Fruit fly (Drosophila melanogaster) whole organism, embryonic: ENCODE results near the gene CG12253.

ENCODE experiments used
- ATbp ChIP-seq: fragments of 200-800 bp; sonication (Bioruptor generic); optimal IDR thresholded peaks from 2 replicates; lab custom pipeline; 2017; ENCODE audit warnings: missing biosample characterization, mild to moderate bottlenecking, missing genetic modification characterization, missing genetic modification reagents
- B-H1 ChIP-seq: fragments of 200-800 bp; sonication (Bioruptor generic); IDR thresholded peaks from 3 replicates; pipeline ENCODE4 v1.3.6; 2022; ENCODE audit warnings: missing biosample characterization, missing genetic modification characterization
- B-H2 ChIP-seq: fragments of 200-800 bp; sonication (Bioruptor generic); optimal IDR thresholded peaks from 2 replicates; lab custom pipeline; 2018; ENCODE audit warnings: missing biosample characterization, mild to moderate bottlenecking, missing genetic modification characterization
- Bteb2 ChIP-seq: fragments of 200-800 bp; sonication (Bioruptor generic); optimal IDR thresholded peaks from 2 replicates; lab custom pipeline; 2016; ENCODE audit warnings: missing biosample characterization, missing genetic modification characterization
- CG10147 ChIP-seq: fragments of 200-800 bp; sonication (Bioruptor generic); optimal IDR thresholded peaks from 2 replicates; lab custom pipeline; 2019; ENCODE audit warnings: missing biosample characterization, mild to moderate bottlenecking, missing genetic modification characterization, moderate library complexity
- CG1024 ChIP-seq: fragments of 200-800 bp; sonication (Bioruptor generic); IDR thresholded peaks from 2 replicates; pipeline ENCODE4 v1.3.6; 2022; ENCODE audit warnings: missing biosample characterization, missing genetic modification characterization
- CG10565 ChIP-seq: fragments of 200-800 bp; sonication (Bioruptor generic); optimal IDR thresholded peaks from 3 replicates; lab custom pipeline; 2016; ENCODE audit warnings: missing biosample characterization, mild to moderate bottlenecking, missing genetic modification characterization
- CG11247 ChIP-seq: fragments of 200-800 bp; sonication (Bioruptor generic); IDR thresholded peaks from 2 replicates; pipeline ENCODE4 v1.3.6; 2022; ENCODE audit warnings: missing biosample characterization, missing genetic modification characterization
- CG11696 ChIP-seq: fragments of 200-800 bp; sonication (Bioruptor generic); IDR thresholded peaks from 2 replicates; pipeline ENCODE4 v1.3.6; 2022; ENCODE audit warnings: missing biosample characterization, missing genetic modification characterization
- CG12071 ChIP-seq: fragments of 200-800 bp; sonication (Bioruptor generic); optimal IDR thresholded peaks from 3 replicates; lab custom pipeline; 2018; ENCODE audit warnings: missing biosample characterization, mild to moderate bottlenecking, missing genetic modification characterization
- CG12236 ChIP-seq: fragments of 200-800 bp; sonication (Bioruptor generic); optimal IDR thresholded peaks from 2 replicates; lab custom pipeline; 2016; ENCODE audit warnings: missing biosample characterization, missing genetic modification characterization
- CG12299 ChIP-seq: fragments of 200-800 bp; sonication (Bioruptor generic); optimal IDR thresholded peaks from 2 replicates; lab custom pipeline; 2018; ENCODE audit warnings: missing biosample characterization, mild to moderate bottlenecking, missing genetic modification characterization
- CG12942 ChIP-seq: fragments of 200-800 bp; sonication (Bioruptor generic); optimal IDR thresholded peaks from 3 replicates; lab custom pipeline; 2016; ENCODE audit warnings: missing biosample characterization, missing genetic modification characterization
- CG13424 ChIP-seq: fragments of 200-800 bp; sonication (Bioruptor generic); optimal IDR thresholded peaks from 2 replicates; lab custom pipeline; 2019; ENCODE audit warnings: missing biosample characterization, mild to moderate bottlenecking, missing genetic modification characterization, moderate library complexity
- CG14441 ChIP-seq: fragments of 200-800 bp; sonication (Bioruptor generic); IDR thresholded peaks from 2 replicates; pipeline ENCODE4 v1.3.6; 2022; ENCODE audit warnings: missing biosample characterization, missing genetic modification characterization
- CG14667 ChIP-seq: fragments of 200-800 bp; sonication (Bioruptor generic); IDR thresholded peaks from 2 replicates; pipeline ENCODE4 v1.3.6; 2022; ENCODE audit warnings: missing biosample characterization, missing genetic modification characterization
- CG15011 ChIP-seq: fragments of 200-800 bp; sonication (Bioruptor generic); optimal IDR thresholded peaks from 3 replicates; lab custom pipeline; 2018; ENCODE audit warnings: missing biosample characterization, mild to moderate bottlenecking, missing genetic modification characterization
- CG1792 ChIP-seq: fragments of 200-800 bp; sonication (Bioruptor generic); optimal IDR thresholded peaks from 2 replicates; lab custom pipeline; 2016; ENCODE audit warnings: missing biosample characterization, missing genetic modification characterization
- CG18011 ChIP-seq: fragments of 200-800 bp; sonication (Bioruptor generic); optimal IDR thresholded peaks from 2 replicates; lab custom pipeline; 2017; ENCODE audit warnings: missing biosample characterization, missing genetic modification characterization, mild to moderate bottlenecking, moderate library complexity, missing genotype
- CG18262 ChIP-seq: fragments of 200-800 bp; optimal IDR thresholded peaks from 3 replicates; lab custom pipeline; 2019; ENCODE audit warnings: missing biosample characterization, mild to moderate bottlenecking, missing genetic modification characterization, moderate library complexity
- CG31388 ChIP-seq: fragments of 200-800 bp; sonication (Bioruptor generic); optimal IDR thresholded peaks from 2 replicates; lab custom pipeline; 2016; ENCODE audit warnings: missing biosample characterization, missing genetic modification characterization
- CG32772 ChIP-seq: fragments of 200-800 bp; sonication (Bioruptor generic); IDR thresholded peaks from 2 replicates; pipeline ENCODE4 v1.3.6; 2022; ENCODE audit warnings: missing biosample characterization, missing genetic modification characterization
- CG3281 ChIP-seq: fragments of 200-800 bp; sonication (Bioruptor generic); optimal IDR thresholded peaks from 3 replicates; lab custom pipeline; 2017; ENCODE audit warnings: missing biosample characterization, mild to moderate bottlenecking, missing genetic modification characterization
- CG4424 ChIP-seq: fragments of 200-800 bp; sonication (Bioruptor generic); optimal IDR thresholded peaks from 3 replicates; lab custom pipeline; 2016; ENCODE audit warnings: missing biosample characterization, missing genetic modification characterization
- CG4820 ChIP-seq: fragments of 200-800 bp; sonication (Bioruptor generic); optimal IDR thresholded peaks from 3 replicates; lab custom pipeline; 2016; ENCODE audit warnings: missing biosample characterization, missing genetic modification characterization
- CG6813 ChIP-seq: fragments of 200-800 bp; sonication (Bioruptor generic); optimal IDR thresholded peaks from 2 replicates; lab custom pipeline; 2017; ENCODE audit warnings: missing biosample characterization, missing genetic modification characterization, mild to moderate bottlenecking, moderate library complexity, missing genetic modification reagents
- CG8290 ChIP-seq, 3 experiments: fragments of 200-800 bp; sonication (Bioruptor generic); optimal IDR thresholded peaks; 2 replicates each; lab custom pipeline; 2016 to 2019; ENCODE audit warnings: missing biosample characterization in 3 of 3, missing genetic modification characterization in 3 of 3, mild to moderate bottlenecking in 2 of 3, moderate library complexity in 1 of 3
- CG8924 ChIP-seq: fragments of 200-800 bp; optimal IDR thresholded peaks from 3 replicates; lab custom pipeline; 2019; ENCODE audit warnings: missing biosample characterization, mild to moderate bottlenecking, missing genetic modification characterization, moderate library complexity
- Fer2 ChIP-seq: fragments of 200-800 bp; sonication (Bioruptor generic); optimal IDR thresholded peaks from 2 replicates; lab custom pipeline; 2018; ENCODE audit warnings: missing biosample characterization, mild to moderate bottlenecking, missing genetic modification characterization, moderate library complexity
- MTF-1 ChIP-seq: fragments of 200-800 bp; sonication (Bioruptor generic); optimal IDR thresholded peaks from 2 replicates; lab custom pipeline; 2018; ENCODE audit warnings: missing biosample characterization, mild to moderate bottlenecking, missing genetic modification characterization, borderline replicate concordance
- NC2α ChIP-seq: fragments of 200-800 bp; sonication (Bioruptor generic); optimal IDR thresholded peaks from 2 replicates; lab custom pipeline; 2016; ENCODE audit warnings: missing biosample characterization, missing genetic modification characterization
- NK7.1 ChIP-seq: fragments of 200-800 bp; sonication (Bioruptor generic); optimal IDR thresholded peaks from 3 replicates; lab custom pipeline; 2016; ENCODE audit warnings: missing biosample characterization, missing genetic modification characterization
- Nf-YB ChIP-seq: fragments of 200-800 bp; sonication (Bioruptor generic); optimal IDR thresholded peaks from 3 replicates; lab custom pipeline; 2019; ENCODE audit warnings: missing biosample characterization, mild to moderate bottlenecking, missing genetic modification characterization, moderate library complexity
- Trl ChIP-seq, 3 experiments: fragments of >200 bp in 2 of 3; fragments of 200-800 bp in 1 of 3; sonication (Bioruptor generic) in 1 of 3; optimal IDR thresholded peaks; 2 replicates in 1 of 3; 3 replicates in 2 of 3; lab custom pipeline; 2016 to 2017; ENCODE audit warnings: missing biosample characterization in 1 of 3, missing genetic modification characterization in 1 of 3
- dm ChIP-seq: fragments of 200-800 bp; sonication (Bioruptor generic); optimal IDR thresholded peaks from 3 replicates; lab custom pipeline; 2016; ENCODE audit warnings: missing biosample characterization, missing genetic modification characterization
- ewg ChIP-seq: fragments of 200-800 bp; sonication (Bioruptor generic); optimal IDR thresholded peaks from 3 replicates; lab custom pipeline; 2017; ENCODE audit warnings: mild to moderate bottlenecking, missing biosample characterization, missing genetic modification reagents, missing genetic modification characterization
- gcm ChIP-seq: fragments of 200-800 bp; sonication (Bioruptor generic); optimal IDR thresholded peaks from 2 replicates; lab custom pipeline; 2019; ENCODE audit warnings: missing biosample characterization, mild to moderate bottlenecking, missing genetic modification characterization, moderate library complexity
- jumu ChIP-seq: fragments of 200-800 bp; sonication (Bioruptor generic); optimal IDR thresholded peaks from 3 replicates; lab custom pipeline; 2016; ENCODE audit warnings: missing biosample characterization, missing genetic modification characterization
- kay ChIP-seq: fragments of 200-800 bp; sonication (Bioruptor generic); optimal IDR thresholded peaks from 2 replicates; lab custom pipeline; 2016; ENCODE audit warnings: missing biosample characterization, missing genetic modification characterization
- knrl ChIP-seq: fragments of 200-800 bp; sonication (Bioruptor generic); IDR thresholded peaks from 3 replicates; pipeline ENCODE4 v1.3.6; 2022; ENCODE audit warnings: missing biosample characterization, missing genetic modification characterization; ENCODE audit not compliant: partially characterized antibody
- mld ChIP-seq: fragments of 200-800 bp; sonication (Bioruptor generic); IDR thresholded peaks from 3 replicates; pipeline ENCODE4 v1.3.6; 2022; ENCODE audit warnings: missing biosample characterization, missing genetic modification characterization; ENCODE audit not compliant: partially characterized antibody
- nerfin-2 ChIP-seq: fragments of 200-800 bp; sonication (Bioruptor generic); IDR thresholded peaks from 2 replicates; pipeline ENCODE4 v1.3.6; 2022; ENCODE audit warnings: missing biosample characterization, missing genetic modification characterization; ENCODE audit not compliant: partially characterized antibody
- nom ChIP-seq: fragments of 200-800 bp; sonication (Bioruptor generic); optimal IDR thresholded peaks from 2 replicates; lab custom pipeline; 2017; ENCODE audit warnings: missing biosample characterization, missing genetic modification characterization, mild to moderate bottlenecking, moderate library complexity, missing genetic modification reagents
- pho ChIP-seq: fragments of 200-800 bp; sonication (Bioruptor generic); optimal IDR thresholded peaks from 2 replicates; lab custom pipeline; 2016; ENCODE audit warnings: missing biosample characterization, missing genetic modification characterization
- pum ChIP-seq: fragments of 200-800 bp; sonication (Bioruptor generic); optimal IDR thresholded peaks from 2 replicates; lab custom pipeline; 2016; ENCODE audit warnings: missing biosample characterization, missing genetic modification characterization
- rib ChIP-seq: fragments of 200-800 bp; sonication (Bioruptor generic); IDR thresholded peaks from 2 replicates; pipeline ENCODE4 v1.3.6; 2022; ENCODE audit warnings: missing biosample characterization, missing genetic modification characterization
- salm ChIP-seq: fragments of 200-800 bp; sonication (Bioruptor generic); optimal IDR thresholded peaks from 2 replicates; lab custom pipeline; 2018; ENCODE audit warnings: missing biosample characterization, mild to moderate bottlenecking, missing genetic modification characterization

Gene CG12253

DNA sequence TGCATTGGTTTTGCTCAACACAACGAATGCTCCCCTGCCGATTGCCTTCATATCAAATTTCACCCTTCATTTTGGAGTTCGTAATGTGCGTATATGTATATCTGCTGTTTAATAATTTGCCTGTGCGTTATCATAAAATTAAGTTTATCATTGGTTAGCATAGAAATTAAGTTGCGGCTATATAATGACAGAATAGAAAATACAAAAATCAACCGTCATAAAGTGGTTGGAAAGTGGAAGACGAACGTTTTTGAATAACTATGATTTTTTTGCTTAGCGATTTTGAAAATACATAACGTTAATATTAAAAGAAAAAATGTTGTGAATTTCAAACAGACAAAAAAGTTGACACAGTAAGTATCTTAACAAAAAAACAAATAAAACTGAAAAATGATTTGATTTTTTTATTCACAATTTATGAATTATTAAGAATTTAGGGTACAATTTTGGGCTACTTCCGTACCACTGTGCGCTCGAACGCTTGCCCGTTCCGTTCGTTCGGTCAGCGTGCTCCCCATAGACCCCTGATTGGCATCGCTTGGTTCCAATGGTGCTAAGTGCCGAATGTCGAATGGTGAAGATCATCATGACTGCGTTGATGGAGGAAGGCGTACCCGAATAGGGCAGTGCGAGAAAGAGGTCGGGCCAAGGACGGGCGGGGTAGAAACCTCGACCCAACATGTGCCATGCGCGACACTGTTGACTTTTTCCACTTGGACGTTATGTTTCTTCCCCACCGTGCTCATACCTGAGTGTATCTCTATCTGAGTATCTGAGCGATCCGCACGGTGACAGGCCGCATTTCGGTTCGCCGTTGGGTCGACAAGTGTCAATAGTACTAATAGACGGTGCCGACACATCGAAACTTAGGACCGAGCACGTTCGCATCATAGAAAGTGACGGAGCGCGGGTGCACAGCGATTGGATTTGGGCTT is 50.2 kb downstream of the CG12253 start (continued):
- TF ChIP-seq CG12299 (tag; lab: Kevin White, UChicago) (no peak), CG18262 (peak; percentile 78), CG32772 (GFP tag; lab: Robert Waterston, UW) (no peak; the same call in none of the 2 replicates), knrl (no peak), CG18011 (GFP tag; lab: Kevin White, UChicago) (no peak), MTF-1 (GFP tag; lab: Kevin White, UChicago) (no peak), CG15011 (GFP tag; lab: Kevin White, UChicago) (no peak), CG12236 (GFP tag; lab: Kevin White, UChicago) (peak; percentile 2), CG4820 (GFP tag; lab: Kevin White, UChicago) (peak; percentile 5), CG8290 (GFP tag; optimal IDR thresholded peaks at IDR 0.05; lab: Kevin White, UChicago) (peak; percentile 14), CG8290 (tag; optimal IDR thresholded peaks at IDR 0.05; lab: Kevin White, UChicago) (peak in 1 of 2 experiments; percentile 16), nerfin-2 (GFP tag; lab: Robert Waterston, UW) (0 out of 2 replicates have a peak, but pooled peaks have one; percentile 40), pum (peak; percentile 28), CG12071 (GFP tag; lab: Kevin White, UChicago) (no peak), CG14667 (GFP tag; lab: Robert Waterston, UW) (no peak), CG11696 (GFP tag; lab: Robert Waterston, UW) (no peak), CG1024 (GFP tag; lab: Robert Waterston, UW) (no peak), CG31388 (GFP tag; lab: Kevin White, UChicago) (no peak), CG8924 (tag; lab: Kevin White, UChicago) (peak; percentile 69), rib (GFP tag; lab: Robert Waterston, UW) (peak; percentile 33; the same call in 1 of the 2 replicates), Trl (optimal IDR thresholded peaks at IDR 0.05; lab: Kevin White, UChicago) (no peak), Trl (GFP tag; optimal IDR thresholded peaks at IDR 0.05; lab: Kevin White, UChicago) (peak; percentile 37), Bteb2 (peak; percentile 53), CG10565 (no peak), CG10147 (GFP tag; lab: Kevin White, UChicago) (peak; percentile 15), Fer2 (no peak), pho (GFP tag; lab: Kevin White, UChicago) (peak; percentile 47), jumu (GFP tag; lab: Kevin White, UChicago) (no peak), CG13424 (peak; percentile 63), B-H1 (GFP tag; lab: Robert Waterston, UW) (no peak; the same call in 2 of the 3 replicates), CG6813 (GFP tag; lab: Kevin White, UChicago) (no peak), gcm (GFP tag; lab: Kevin White, UChicago) (peak; percentile 49), CG12942 (no peak), CG4424 (peak; percentile 46), CG3281 (GFP tag; lab: Kevin White, UChicago) (peak; percentile 20), ATbp (GFP tag; lab: Kevin White, UChicago) (peak; percentile 21), NK7.1 (GFP tag; lab: Kevin White, UChicago) (no peak), ewg (peak; percentile 41), CG1792 (GFP tag; lab: Kevin White, UChicago) (no peak), B-H2 (GFP tag; lab: Kevin White, UChicago) (no peak), kay (no peak), nom (GFP tag; lab: Kevin White, UChicago) (no peak), dm (no peak), CG14441 (no peak), mld (GFP tag; lab: Robert Waterston, UW) (no peak), NC2α (GFP tag; lab: Kevin White, UChicago) (peak; percentile 58), salm (tag; lab: Kevin White, UChicago) (peak; percentile 30), Nf-YB (GFP tag; lab: Kevin White, UChicago) (peak; percentile 49), CG11247 (GFP tag; lab: Robert Waterston, UW) (peak; percentile 10; the same call in 1 of the 2 replicates)
